Worm (Caenorhabditis elegans): ENCODE measurements around the gene bath-27.

Gene bath-27

DNA sequence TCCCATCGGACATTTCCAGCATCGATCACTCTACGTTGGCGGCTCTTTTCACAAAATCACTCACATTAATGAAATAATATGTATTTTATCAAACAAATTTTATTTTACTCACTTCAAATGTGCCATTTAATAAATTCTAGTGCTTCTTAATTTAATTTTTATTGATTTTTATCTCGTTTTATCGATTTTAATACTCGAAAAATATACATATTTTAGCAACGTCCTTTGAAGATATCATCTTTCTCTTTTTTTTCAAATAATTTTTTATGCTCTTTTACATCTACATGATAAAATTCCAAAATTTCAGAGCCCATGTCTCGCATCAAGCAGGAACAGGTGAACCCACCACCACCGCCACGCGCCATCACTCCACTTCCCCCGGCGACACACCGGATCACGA is at the start of gene bath-27, which contains the start of gene lido-14:
bath-27 (plus strand) TSS at position 306 of the 400 bp plus-strand sequence.
lido-14 (plus strand) TSS at position 301 of the 400 bp plus-strand sequence.
- TF ChIP-seq snpc-4 (tag; optimal IDR thresholded peaks at IDR 0.05) (no peak), grh-1 (GFP tag; IDR thresholded peaks at IDR 0.05) (no peak), ces-1 (GFP tag; optimal IDR thresholded peaks at IDR 0.05) (no peak)

DNA sequence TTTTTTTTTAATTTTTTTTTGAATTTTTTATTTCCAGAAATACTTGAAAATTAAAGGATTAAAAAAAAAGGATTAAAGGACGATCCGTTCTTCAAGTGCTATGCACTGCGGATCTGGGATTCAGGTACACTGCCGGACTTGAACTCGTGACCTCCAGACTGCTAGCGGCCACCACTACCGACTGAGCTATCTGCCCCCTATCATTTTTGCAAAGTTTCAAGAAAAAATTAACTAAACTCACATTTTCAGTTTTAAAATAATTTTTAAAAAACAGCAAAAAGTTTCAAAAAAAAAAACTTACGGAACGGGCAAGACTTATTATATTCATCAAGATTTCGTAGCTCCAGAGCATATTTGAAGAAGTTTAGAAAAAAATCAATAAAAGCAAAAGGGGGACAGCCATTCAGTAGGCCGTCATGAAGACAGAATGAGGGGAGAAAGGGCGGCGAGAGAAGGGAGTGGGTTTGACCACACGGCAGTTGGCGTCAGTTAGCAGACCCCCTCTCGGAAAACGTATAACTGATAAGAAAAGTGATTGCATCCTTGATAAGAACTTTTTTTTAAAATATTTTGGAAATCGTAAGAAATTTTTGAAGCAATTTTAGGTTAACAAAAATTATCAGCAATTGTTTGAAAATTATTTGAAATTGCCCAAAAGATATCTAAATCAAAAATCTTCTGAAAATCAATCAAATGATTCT is 47.8 kb upstream of the bath-27 start:
- TF ChIP-seq C16A3.4 (tag; optimal IDR thresholded peaks at IDR 0.05), result no peak
- peak; percentile 16 for TF ChIP-seq rnt-1 (tag; optimal IDR thresholded peaks at IDR 0.05)
- peak; percentile 50 for TF ChIP-seq elt-2 (tag; optimal IDR thresholded peaks at IDR 0.05)
- TF ChIP-seq elt-3 (tag; optimal IDR thresholded peaks at IDR 0.05), result no peak
- no peak for TF ChIP-seq ceh-63 (GFP tag; optimal IDR thresholded peaks at IDR 0.05)
- no peak for TF ChIP-seq ztf-4 (tag; optimal IDR thresholded peaks at IDR 0.05)
- TF ChIP-seq efl-1 (optimal IDR thresholded peaks at IDR 0.05), result no peak
- no peak for TF ChIP-seq efl-1 (GFP tag; optimal IDR thresholded peaks at IDR 0.05 in 1 of 2)
- TF ChIP-seq unc-62 (GFP tag; optimal IDR thresholded peaks at IDR 0.05), result no peak
- no peak for TF ChIP-seq ceh-82 (tag; optimal IDR thresholded peaks at IDR 0.05)
- TF ChIP-seq ama-1 (optimal IDR thresholded peaks at IDR 0.05), result no peak

- no peak for TF ChIP-seq tlp-1 (tag; optimal IDR thresholded peaks at IDR 0.05)
- TF ChIP-seq efl-1 (optimal IDR thresholded peaks at IDR 0.05), result no peak
- no peak for TF ChIP-seq efl-1 (GFP tag; optimal IDR thresholded peaks at IDR 0.05 in 1 of 2)
- no peak for TF ChIP-seq mef-2 (tag; optimal IDR thresholded peaks at IDR 0.05)
- no peak for TF ChIP-seq aha-1 (tag; optimal IDR thresholded peaks at IDR 0.05)
- no peak for TF ChIP-seq fos-1 (tag; optimal IDR thresholded peaks at IDR 0.05)
- TF ChIP-seq unc-30 (tag; optimal IDR thresholded peaks at IDR 0.05), result no peak
- no peak for TF ChIP-seq alr-1 (tag; optimal IDR thresholded peaks at IDR 0.05; ENCODE audit: borderline replicate concordance)
- TF ChIP-seq nhr-47 (tag; optimal IDR thresholded peaks at IDR 0.05), result no peak
- TF ChIP-seq Y116A8C.19 (tag; optimal IDR thresholded peaks at IDR 0.05; ENCODE audit: borderline replicate concordance), result no peak
- no peak for TF ChIP-seq snu-23 (GFP tag; optimal IDR thresholded peaks at IDR 0.05)
- no peak for TF ChIP-seq elt-2 (tag; optimal IDR thresholded peaks at IDR 0.05)
- no peak for TF ChIP-seq unc-62 (GFP tag; optimal IDR thresholded peaks at IDR 0.05)
- no peak for TF ChIP-seq lin-13 (GFP tag; optimal IDR thresholded peaks at IDR 0.05)
- TF ChIP-seq ztf-11 (tag; optimal IDR thresholded peaks at IDR 0.05), result no peak
- no peak for TF ChIP-seq nhr-12 (tag; optimal IDR thresholded peaks at IDR 0.05)
These were observed 45.5 kb upstream of the bath-27 start, which contains the start of gene F39E9.6 for ce11 chrII:3313442-3313841. F39E9.6 (minus strand) TSS chrII:3313542.

ce11 chrII:3318839-3319238 is 40.1 kb upstream of the bath-27 start:
- TF ChIP-seq snu-23 (GFP tag; optimal IDR thresholded peaks at IDR 0.05) (no peak), elt-2 (tag; optimal IDR thresholded peaks at IDR 0.05) (peak; percentile 84), nhr-20 (tag; optimal IDR thresholded peaks at IDR 0.05) (peak; percentile 17)

- TF ChIP-seq fkh-4 (tag; optimal IDR thresholded peaks at IDR 0.05; ENCODE audit: borderline replicate concordance) (no peak), elt-2 (tag; optimal IDR thresholded peaks at IDR 0.05) (peak; percentile 49), fkh-8 (tag; optimal IDR thresholded peaks at IDR 0.05) (no peak), rnt-1 (tag; optimal IDR thresholded peaks at IDR 0.05) (no peak), nhr-90 (tag; optimal IDR thresholded peaks at IDR 0.05; ENCODE audit: poor library complexity) (no peak)
These were observed 36.7 kb upstream of the bath-27 start, which contains the start of gene Y46D2A.1 for ce11 chrII:3322257-3322656. Y46D2A.1 (plus strand) TSS chrII:3322557.

- TF ChIP-seq unc-86 (tag; optimal IDR thresholded peaks at IDR 0.05) (no peak), nhr-71 (tag; optimal IDR thresholded peaks at IDR 0.05) (no peak), lin-39 (tag; optimal IDR thresholded peaks at IDR 0.05) (no peak), elt-2 (tag; optimal IDR thresholded peaks at IDR 0.05) (peak; percentile 9), nhr-76 (tag; optimal IDR thresholded peaks at IDR 0.05) (no peak)
These were observed 35.8 kb upstream of the bath-27 start, which contains the start of gene Y46D2A.2 for ce11 chrII:3323179-3323578. Y46D2A.2 (minus strand) TSS chrII:3323279.

Measured in whole organism, L1 larva.